Worm (Caenorhabditis elegans): Measurements from ENCODE around the gene fmil-1.
A peak's percentile ranks its signal among the peaks of the same experiment; 100 is the strongest.

The fmil-1 gene

DNA sequence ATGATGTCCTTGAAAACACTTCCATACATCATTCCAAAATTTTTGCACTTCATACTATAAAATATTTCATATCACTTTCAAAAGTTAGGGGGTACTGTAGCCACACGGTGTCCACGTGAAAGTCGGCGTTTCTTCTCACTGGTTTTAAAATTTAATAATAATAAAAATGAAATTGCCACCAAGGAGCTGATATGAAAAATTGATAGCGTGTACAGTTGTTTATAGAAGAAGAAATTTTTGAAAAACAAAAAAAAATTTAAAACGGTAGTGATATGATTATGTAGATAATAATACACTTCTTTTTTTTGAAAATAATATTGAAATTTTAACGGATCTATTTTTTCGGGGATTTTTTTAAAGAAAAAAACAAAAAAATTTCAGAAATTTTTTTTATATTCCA, 8.6 kb downstream of the fmil-1 start:
- TF ChIP-seq pes-1 (GFP tag; IDR thresholded peaks at IDR 0.05) (no peak), flt-1 (GFP tag; IDR thresholded peaks at IDR 0.05) (no peak), scrt-1 (GFP tag; IDR thresholded peaks at IDR 0.05) (no peak), ceh-13 (GFP tag; optimal IDR thresholded peaks at IDR 0.05) (no peak), ets-7 (tag; optimal IDR thresholded peaks at IDR 0.05) (no peak), ceh-36 (tag; optimal IDR thresholded peaks at IDR 0.05) (no peak), hnd-1 (tag; optimal IDR thresholded peaks at IDR 0.05) (no peak), sea-1 (GFP tag; conservative IDR thresholded peaks at IDR 0.05) (no peak), hmg-4 (GFP tag; optimal IDR thresholded peaks at IDR 0.05) (no peak), B0310.2 (tag; optimal IDR thresholded peaks at IDR 0.05) (no peak), F13C5.2 (tag; optimal IDR thresholded peaks at IDR 0.05) (no peak), aly-1 (tag; optimal IDR thresholded peaks at IDR 0.05) (no peak), hmbx-1 (tag; optimal IDR thresholded peaks at IDR 0.05) (no peak), tbx-37 (GFP tag; conservative IDR thresholded peaks at IDR 0.05) (no peak), tbx-11 (GFP tag; IDR thresholded peaks at IDR 0.05) (no peak), tra-4 (tag; optimal IDR thresholded peaks at IDR 0.05) (no peak)

- TF ChIP-seq sea-1 (GFP tag; conservative IDR thresholded peaks at IDR 0.05) (no peak), ceh-36 (tag; optimal IDR thresholded peaks at IDR 0.05) (no peak), pes-1 (GFP tag; IDR thresholded peaks at IDR 0.05) (no peak), hmbx-1 (tag; optimal IDR thresholded peaks at IDR 0.05) (no peak), F13C5.2 (tag; optimal IDR thresholded peaks at IDR 0.05) (no peak), B0310.2 (tag; optimal IDR thresholded peaks at IDR 0.05) (no peak)
These were observed 12.6 kb downstream of the fmil-1 start for ce11 chrIV:3655896-3656295.

ce11 chrIV:3654823-3655222, 13.7 kb downstream of the fmil-1 start:
- no peak for TF ChIP-seq hmg-4 (GFP tag; optimal IDR thresholded peaks at IDR 0.05)
- no peak for TF ChIP-seq pes-1 (GFP tag; IDR thresholded peaks at IDR 0.05)
- TF ChIP-seq aly-1 (tag; optimal IDR thresholded peaks at IDR 0.05): no peak
- no peak for TF ChIP-seq hnd-1 (tag; optimal IDR thresholded peaks at IDR 0.05)
- no peak for TF ChIP-seq scrt-1 (GFP tag; IDR thresholded peaks at IDR 0.05)
- no peak for TF ChIP-seq tra-4 (tag; optimal IDR thresholded peaks at IDR 0.05)
- TF ChIP-seq tbx-11 (GFP tag; IDR thresholded peaks at IDR 0.05): no peak
- no peak for TF ChIP-seq ceh-13 (GFP tag; optimal IDR thresholded peaks at IDR 0.05)
- TF ChIP-seq sea-1 (GFP tag; conservative IDR thresholded peaks at IDR 0.05): no peak
- no peak for TF ChIP-seq ets-7 (tag; optimal IDR thresholded peaks at IDR 0.05)
- no peak for TF ChIP-seq tbx-37 (GFP tag; conservative IDR thresholded peaks at IDR 0.05)
- no peak for TF ChIP-seq F13C5.2 (tag; optimal IDR thresholded peaks at IDR 0.05)
- no peak for TF ChIP-seq ceh-36 (tag; optimal IDR thresholded peaks at IDR 0.05)

ce11 chrIV:3654214-3654613, 14.3 kb downstream of the fmil-1 start:
- TF ChIP-seq hmg-4 (GFP tag; optimal IDR thresholded peaks at IDR 0.05): peak; percentile 54
- TF ChIP-seq ama-1 (optimal IDR thresholded peaks at IDR 0.05): no peak

DNA sequence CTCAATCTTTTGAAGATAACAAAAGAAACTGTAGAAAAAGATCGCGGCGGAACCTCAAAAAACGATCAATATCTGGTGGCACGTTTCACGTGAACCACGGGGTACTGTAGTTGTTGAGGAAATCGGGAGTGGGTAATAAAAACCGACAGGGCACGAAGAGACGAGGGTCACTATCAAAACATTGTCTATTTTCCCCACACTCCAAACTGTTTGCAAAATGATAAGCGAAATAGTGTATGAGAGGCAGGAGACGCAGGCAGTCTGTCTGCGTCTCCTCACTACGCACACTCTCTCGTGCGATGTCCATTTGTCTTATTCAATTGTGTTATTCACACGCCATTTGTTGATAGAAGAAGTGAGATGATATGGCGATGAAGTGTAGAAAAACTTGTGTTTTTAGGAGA, 15.1 kb downstream of the fmil-1 start:
- TF ChIP-seq flt-1 (GFP tag; IDR thresholded peaks at IDR 0.05) (no peak), tbx-37 (GFP tag; conservative IDR thresholded peaks at IDR 0.05) (no peak), ets-7 (tag; optimal IDR thresholded peaks at IDR 0.05) (no peak), hnd-1 (tag; optimal IDR thresholded peaks at IDR 0.05) (no peak), sea-1 (GFP tag; conservative IDR thresholded peaks at IDR 0.05) (no peak), pes-1 (GFP tag; IDR thresholded peaks at IDR 0.05) (no peak), ceh-13 (GFP tag; optimal IDR thresholded peaks at IDR 0.05) (no peak), hmbx-1 (tag; optimal IDR thresholded peaks at IDR 0.05) (no peak), tra-4 (tag; optimal IDR thresholded peaks at IDR 0.05) (no peak), ama-1 (optimal IDR thresholded peaks at IDR 0.05) (no peak)

- TF ChIP-seq tra-4 (tag; optimal IDR thresholded peaks at IDR 0.05) (no peak), tbx-11 (GFP tag; IDR thresholded peaks at IDR 0.05) (no peak), F13C5.2 (tag; optimal IDR thresholded peaks at IDR 0.05) (no peak), sea-1 (GFP tag; conservative IDR thresholded peaks at IDR 0.05) (no peak), flt-1 (GFP tag; IDR thresholded peaks at IDR 0.05) (no peak), hmg-4 (GFP tag; optimal IDR thresholded peaks at IDR 0.05) (no peak), aly-1 (tag; optimal IDR thresholded peaks at IDR 0.05) (no peak), scrt-1 (GFP tag; IDR thresholded peaks at IDR 0.05) (no peak), hmbx-1 (tag; optimal IDR thresholded peaks at IDR 0.05) (no peak), ceh-13 (GFP tag; optimal IDR thresholded peaks at IDR 0.05) (no peak), ceh-36 (tag; optimal IDR thresholded peaks at IDR 0.05) (no peak), pes-1 (GFP tag; IDR thresholded peaks at IDR 0.05) (no peak), hnd-1 (tag; optimal IDR thresholded peaks at IDR 0.05) (no peak), tbx-37 (GFP tag; conservative IDR thresholded peaks at IDR 0.05) (no peak), ets-7 (tag; optimal IDR thresholded peaks at IDR 0.05) (no peak), ama-1 (optimal IDR thresholded peaks at IDR 0.05) (no peak), B0310.2 (tag; optimal IDR thresholded peaks at IDR 0.05) (no peak)
These were observed 15.6 kb downstream of the fmil-1 start for ce11 chrIV:3652784-3653383.

DNA sequence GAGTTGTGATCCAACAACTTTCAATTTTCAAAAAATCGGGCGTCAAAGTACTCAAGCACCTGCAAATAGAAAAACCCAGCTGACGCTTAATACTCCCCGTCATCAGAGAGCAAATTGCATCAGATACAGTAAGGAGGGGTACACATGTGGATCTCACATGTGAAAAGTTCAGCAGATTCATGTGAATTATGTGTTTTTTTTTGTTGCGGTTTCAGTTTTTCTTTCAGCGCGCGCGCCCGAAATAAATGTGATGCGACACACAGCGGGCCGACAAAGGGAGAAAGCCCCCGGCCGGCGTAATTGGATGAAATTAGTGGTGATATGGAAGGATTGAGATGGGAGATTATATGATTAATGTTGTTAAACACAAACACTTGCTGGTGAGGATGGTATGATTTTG, 16.3 kb downstream of the fmil-1 start:
- TF ChIP-seq aly-1 (tag; optimal IDR thresholded peaks at IDR 0.05) (no peak), tbx-37 (GFP tag; conservative IDR thresholded peaks at IDR 0.05) (no peak), ets-7 (tag; optimal IDR thresholded peaks at IDR 0.05) (no peak), pes-1 (GFP tag; IDR thresholded peaks at IDR 0.05) (no peak), ama-1 (optimal IDR thresholded peaks at IDR 0.05) (no peak), flt-1 (GFP tag; IDR thresholded peaks at IDR 0.05) (no peak), tra-4 (tag; optimal IDR thresholded peaks at IDR 0.05) (no peak), hnd-1 (tag; optimal IDR thresholded peaks at IDR 0.05) (no peak), B0310.2 (tag; optimal IDR thresholded peaks at IDR 0.05) (no peak), F13C5.2 (tag; optimal IDR thresholded peaks at IDR 0.05) (no peak), ceh-13 (GFP tag; optimal IDR thresholded peaks at IDR 0.05) (no peak), sea-1 (GFP tag; conservative IDR thresholded peaks at IDR 0.05) (no peak), ceh-36 (tag; optimal IDR thresholded peaks at IDR 0.05) (no peak), scrt-1 (GFP tag; IDR thresholded peaks at IDR 0.05) (no peak), hmbx-1 (tag; optimal IDR thresholded peaks at IDR 0.05) (no peak), hmg-4 (GFP tag; optimal IDR thresholded peaks at IDR 0.05) (no peak), tbx-11 (GFP tag; IDR thresholded peaks at IDR 0.05) (no peak)

Measured in whole organism, early embryonic.